Fruit fly (Drosophila melanogaster): ENCODE measurements around the gene ERR.

The ERR gene

dm6 chr3L:8180464-8181137 is 5.9 kb downstream of the ERR start, which contains the start of the genes mthl7 and Uxs (continued):
- TF ChIP-seq CG8478 (optimal IDR thresholded peaks at IDR 0.05) (no peak), row (GFP tag; IDR thresholded peaks at IDR 0.05) (no peak), CG8281 (tag; optimal IDR thresholded peaks at IDR 0.05) (no peak), jigr1 (GFP tag; IDR thresholded peaks at IDR 0.05) (no peak), CG31441 (GFP tag; IDR thresholded peaks at IDR 0.05) (no peak), CG3847 (GFP tag; IDR thresholded peaks at IDR 0.05) (no peak), Optix (GFP tag; IDR thresholded peaks at IDR 0.05) (no peak), Trl (optimal IDR thresholded peaks at IDR 0.05) (no peak), Trl (GFP tag; optimal IDR thresholded peaks at IDR 0.05) (no peak), CG13287 (GFP tag; IDR thresholded peaks at IDR 0.05; ENCODE audit: partially characterized antibody) (peak; percentile 67), tin (GFP tag; optimal IDR thresholded peaks at IDR 0.05) (no peak), crp (GFP tag; optimal IDR thresholded peaks at IDR 0.05) (peak in 1 of 2 experiments; percentile 56), unc-4 (GFP tag; IDR thresholded peaks at IDR 0.05; ENCODE audit: partially characterized antibody) (peak; percentile 58), CG7839 (tag; optimal IDR thresholded peaks at IDR 0.05) (no peak), CG15514 (GFP tag; optimal IDR thresholded peaks at IDR 0.05) (peak; percentile 45), Side (GFP tag; optimal IDR thresholded peaks at IDR 0.05) (no peak), CG43689 (GFP tag; IDR thresholded peaks at IDR 0.05) (no peak), amos (GFP tag; IDR thresholded peaks at IDR 0.05; ENCODE audit: partially characterized antibody) (peak; percentile 30; the same call in 1 of the 2 replicates), CG42726 (GFP tag; IDR thresholded peaks at IDR 0.05; ENCODE audit: partially characterized antibody) (peak; percentile 36; the same call in 1 of the 2 replicates), stc (GFP tag; IDR thresholded peaks at IDR 0.05) (no peak), ab (GFP tag; optimal IDR thresholded peaks at IDR 0.05) (no peak), p53 (GFP tag; optimal IDR thresholded peaks at IDR 0.05) (no peak), CG1647 (GFP tag; optimal IDR thresholded peaks at IDR 0.05) (no peak), sna (GFP tag; IDR thresholded peaks at IDR 0.05; ENCODE audit: partially characterized antibody) (peak; percentile 22; the same call in 1 of the 2 replicates), CG34224 (GFP tag; IDR thresholded peaks at IDR 0.05; ENCODE audit: partially characterized antibody) (peak; percentile 45; the same call in 2 of the 3 replicates), CG4328 (GFP tag; optimal IDR thresholded peaks at IDR 0.05) (no peak), br (optimal IDR thresholded peaks at IDR 0.05) (no peak), vfl (GFP tag; optimal IDR thresholded peaks at IDR 0.05) (no peak), CG33557 (GFP tag; optimal IDR thresholded peaks at IDR 0.05) (no peak), CG14710 (tag; optimal IDR thresholded peaks at IDR 0.05) (peak; percentile 4), ERR (GFP tag; optimal IDR thresholded peaks at IDR 0.05) (no peak), CG6765 (GFP tag; optimal IDR thresholded peaks at IDR 0.05) (no peak), NfI (GFP tag; optimal IDR thresholded peaks at IDR 0.05) (no peak), Ada2b (GFP tag; IDR thresholded peaks at IDR 0.05) (no peak), MESR4 (GFP tag; optimal IDR thresholded peaks at IDR 0.05) (peak; percentile 41), peb (GFP tag; IDR thresholded peaks at IDR 0.05) (no peak), ash1 (GFP tag; optimal IDR thresholded peaks at IDR 0.05) (no peak), Atf3 (GFP tag; optimal IDR thresholded peaks at IDR 0.05) (no peak), CG6654 (GFP tag; optimal IDR thresholded peaks at IDR 0.05) (no peak), lov (optimal IDR thresholded peaks at IDR 0.05) (no peak), lov (GFP tag; IDR thresholded peaks at IDR 0.05) (no peak), HLH54F (GFP tag; optimal IDR thresholded peaks at IDR 0.05) (no peak), sisA (GFP tag; IDR thresholded peaks at IDR 0.05) (no peak), Opbp (GFP tag; IDR thresholded peaks at IDR 0.05; ENCODE audit: partially characterized antibody) (0 out of 3 replicates have a peak, but pooled peaks have one; percentile 26), grau (tag; optimal IDR thresholded peaks at IDR 0.05) (peak; percentile 15), aop (GFP tag; IDR thresholded peaks at IDR 0.05) (no peak), cas (GFP tag; IDR thresholded peaks at IDR 0.05) (no peak), croc (GFP tag; conservative IDR thresholded peaks at IDR 0.05) (no peak), onecut (GFP tag; IDR thresholded peaks at IDR 0.05) (no peak), sd (tag; optimal IDR thresholded peaks at IDR 0.05) (no peak), chif (GFP tag; optimal IDR thresholded peaks at IDR 0.05) (no peak)

Data from whole organism, embryonic.